Fruit fly (Drosophila melanogaster): ENCODE data around the gene CG7409.

DNA sequence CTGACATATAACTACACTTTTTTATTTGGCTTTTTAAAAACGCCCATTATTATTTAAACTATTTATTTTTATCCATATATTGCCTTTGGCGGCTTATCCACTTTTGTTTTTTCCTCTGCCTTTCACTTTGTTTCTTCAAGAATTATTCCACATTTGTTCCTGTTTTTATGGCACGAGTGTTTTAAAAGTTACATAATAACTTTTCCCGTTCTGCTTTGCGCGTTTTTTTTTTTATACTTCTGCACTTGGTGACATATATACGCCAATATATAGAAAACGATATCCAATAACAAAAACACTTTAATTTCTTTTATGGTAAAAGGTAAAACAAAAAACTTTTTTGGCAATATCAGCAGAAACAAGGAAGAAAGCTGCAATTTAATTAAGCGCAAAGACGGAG lies 20.5 kb downstream of the CG7409 start:
- TF ChIP-seq cyc (GFP tag; optimal IDR thresholded peaks at IDR 0.05) (no peak), CG4318 (GFP tag; optimal IDR thresholded peaks at IDR 0.05) (no peak), CG7368 (GFP tag; optimal IDR thresholded peaks at IDR 0.05) (no peak), Eip75B (GFP tag; optimal IDR thresholded peaks at IDR 0.05) (no peak), Gug (GFP tag; IDR thresholded peaks at IDR 0.05) (no peak), Eip78C (GFP tag) (no peak), Ets96B (tag; optimal IDR thresholded peaks at IDR 0.05) (no peak), vri (GFP tag; optimal IDR thresholded peaks at IDR 0.05) (no peak), Sox15 (GFP tag; optimal IDR thresholded peaks at IDR 0.05) (no peak), CG8119 (GFP tag; IDR thresholded peaks at IDR 0.05) (no peak), CG1621 (tag; optimal IDR thresholded peaks at IDR 0.05) (no peak)
